Fruit fly (Drosophila melanogaster) whole organism, larva: Measurements from ENCODE around the gene CG3634.

Experiments used
- noc ChIP-seq: fragments of 200-800 bp; sonication (Bioruptor generic); optimal IDR thresholded peaks from 3 replicates; lab custom pipeline; 2019; ENCODE audit warnings: missing biosample characterization, mild to moderate bottlenecking, missing genetic modification characterization, moderate library complexity

CG3634 gene

dm6 chr3L:20771001-20771890 lies 37.8 kb downstream of the CG3634 start, which contains the start of the genes CG4042 and Pitslre:
TSS of gene CG4042 (minus strand) at chr3L:20771507.
TSS of gene Pitslre (plus strand) at chr3L:20771528.
- no peak for TF ChIP-seq noc (tag; lab: Kevin White, UChicago)

DNA sequence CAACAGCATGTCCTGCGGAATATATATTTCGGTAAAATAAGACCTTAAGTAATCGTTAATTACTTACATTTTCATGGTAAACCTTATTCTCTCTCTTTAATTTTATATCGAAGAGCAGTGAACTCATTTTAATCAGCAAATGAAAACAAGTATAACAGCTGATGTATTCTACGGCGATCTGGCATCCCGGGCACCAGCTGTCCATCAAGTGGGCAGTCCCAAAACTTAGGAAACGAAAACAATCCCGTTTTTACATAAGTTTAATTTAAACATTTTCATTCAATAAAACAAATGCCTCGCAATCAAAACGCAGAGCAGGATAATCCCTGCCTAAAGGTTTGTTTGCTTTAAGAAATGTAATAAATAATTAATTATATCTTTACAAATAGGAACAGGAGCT lies 39.7 kb downstream of the CG3634 start, which contains the start of the genes CG4074 and CG4186:
CG4074 (minus strand) TSS at position 151 of the 400 bp plus-strand sequence.
CG4186 (plus strand) TSS at position 237 of the 400 bp plus-strand sequence.
- no peak for TF ChIP-seq noc (tag; lab: Kevin White, UChicago)

DNA sequence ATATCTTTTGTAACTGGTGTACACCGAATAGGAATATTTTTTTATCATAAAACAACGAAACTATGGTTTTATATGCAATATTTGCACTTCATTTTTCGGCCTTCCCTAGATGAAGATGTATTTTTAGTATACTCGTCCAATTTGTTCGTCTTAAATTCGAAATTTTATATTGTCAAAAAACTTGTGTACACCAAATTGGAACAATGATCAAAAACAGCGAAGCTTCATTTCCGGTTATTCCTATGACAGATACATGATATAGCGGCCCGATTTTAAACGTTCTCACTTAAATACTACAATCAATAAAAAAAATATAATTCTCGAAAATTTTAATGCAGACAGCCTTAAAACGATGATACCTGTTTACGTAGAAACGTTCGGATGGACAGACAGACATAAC lies 41.8 kb downstream of the CG3634 start:
- no peak for TF ChIP-seq noc (tag; lab: Kevin White, UChicago)

- TF ChIP-seq noc (tag; lab: Kevin White, UChicago): no peak
Observed at dm6 chr3L:20761482-20761881, 47.6 kb downstream of the CG3634 start.

DNA sequence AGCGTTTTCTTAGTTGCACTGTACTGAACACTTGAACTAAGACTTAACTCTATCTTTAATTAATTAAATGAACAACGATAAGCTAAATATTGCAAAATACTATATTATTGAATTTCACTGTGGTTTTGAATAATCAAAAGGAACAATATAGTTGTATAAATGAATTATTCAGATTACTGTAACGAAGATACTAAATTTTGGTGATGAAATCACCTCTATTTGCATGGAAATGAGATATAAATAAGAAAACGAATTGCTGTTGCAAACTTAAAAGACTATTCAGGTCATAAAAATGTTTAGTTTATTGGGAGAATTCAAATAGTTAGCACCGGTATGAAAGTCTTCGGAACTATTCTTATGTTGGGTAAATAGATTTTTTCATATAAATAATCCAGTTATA lies 50.5 kb downstream of the CG3634 start, which contains the start of gene CG43251:
CG43251 (plus strand) TSS at position 301 of the 400 bp plus-strand sequence.
- TF ChIP-seq noc (tag; lab: Kevin White, UChicago): no peak
